Fruit fly (Drosophila melanogaster): ENCODE data around the gene Cln3.
A peak's percentile ranks its signal among the peaks of the same experiment; 100 is the strongest.

The Cln3 gene

DNA sequence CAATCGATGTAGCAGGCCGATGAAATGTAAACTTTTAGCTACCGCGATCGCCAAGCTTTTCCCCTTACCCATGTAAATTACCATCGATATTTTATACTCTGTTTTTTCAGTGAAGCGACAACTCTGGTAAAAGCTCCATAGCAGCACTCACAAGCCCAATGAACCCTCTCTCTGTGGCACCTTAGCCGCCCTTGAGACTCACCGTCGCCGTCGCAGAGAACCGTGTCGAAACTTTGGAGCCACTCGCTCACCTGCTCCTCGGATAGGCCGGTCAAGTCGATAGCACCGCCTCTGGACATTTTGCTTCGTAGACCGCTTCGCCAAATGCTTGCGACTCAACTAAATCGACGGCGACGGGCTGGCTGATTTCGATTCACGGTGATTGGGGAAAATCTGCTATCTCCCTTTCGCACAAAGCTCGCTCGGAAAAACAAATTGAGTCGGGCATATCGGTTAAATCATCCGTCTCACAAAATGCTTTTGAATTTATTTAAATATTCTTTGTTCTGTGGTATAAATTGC, 27.2 kb upstream of the Cln3 start, which contains the start of gene CG5577 (continued):
- no peak for TF ChIP-seq tll (GFP tag; optimal IDR thresholded peaks at IDR 0.05)
- peak; percentile 12 for TF ChIP-seq her (GFP tag; optimal IDR thresholded peaks at IDR 0.05)
- peak; percentile 97 for TF ChIP-seq CG6175 (GFP tag; IDR thresholded peaks at IDR 0.05)
- TF ChIP-seq Med (GFP tag), result peak; percentile 93
- TF ChIP-seq CG31224 (GFP tag; IDR thresholded peaks at IDR 0.05), result no peak
- peak; percentile 82 for TF ChIP-seq CG12769 (tag; optimal IDR thresholded peaks at IDR 0.05)
- no peak for TF ChIP-seq CG4820 (GFP tag; optimal IDR thresholded peaks at IDR 0.05)
- TF ChIP-seq Myb (GFP tag; optimal IDR thresholded peaks at IDR 0.05), result peak; percentile 10
- peak; percentile 38 to 75 for TF ChIP-seq Trl (optimal IDR thresholded peaks at IDR 0.05)
- peak; percentile 9 for TF ChIP-seq Trl (GFP tag; optimal IDR thresholded peaks at IDR 0.05)
- peak; percentile 69 for TF ChIP-seq D19A (tag; optimal IDR thresholded peaks at IDR 0.05)
- TF ChIP-seq CG15479 (GFP tag; optimal IDR thresholded peaks at IDR 0.05), result no peak
- TF ChIP-seq sug (tag; optimal IDR thresholded peaks at IDR 0.05), result peak; percentile 74
- TF ChIP-seq toy (GFP tag; IDR thresholded peaks at IDR 0.05), result no peak
- TF ChIP-seq CG10462 (GFP tag; optimal IDR thresholded peaks at IDR 0.05), result no peak
- no peak for TF ChIP-seq bcd (GFP tag; optimal IDR thresholded peaks at IDR 0.05)
- peak; percentile 75 for TF ChIP-seq unc-4 (GFP tag; IDR thresholded peaks at IDR 0.05; ENCODE audit: partially characterized antibody)
- TF ChIP-seq Chrac-16 (GFP tag; optimal IDR thresholded peaks at IDR 0.05), result no peak
- TF ChIP-seq HmgZ (tag; optimal IDR thresholded peaks at IDR 0.05), result peak; percentile 75
- peak; percentile 15 for TF ChIP-seq Fer3 (tag; optimal IDR thresholded peaks at IDR 0.05)
- no peak for TF ChIP-seq Nf-YA (GFP tag; IDR thresholded peaks at IDR 0.05)
- TF ChIP-seq lab (GFP tag; optimal IDR thresholded peaks at IDR 0.05), result peak; percentile 69
- TF ChIP-seq CG7271 (tag; optimal IDR thresholded peaks at IDR 0.05), result no peak
- TF ChIP-seq CG18599 (GFP tag; optimal IDR thresholded peaks at IDR 0.05), result no peak
- TF ChIP-seq HLH4C (GFP tag; IDR thresholded peaks at IDR 0.05; ENCODE audit: partially characterized antibody), result peak; percentile 48; the same call in 1 of the 3 replicates
- TF ChIP-seq Dbx (GFP tag; IDR thresholded peaks at IDR 0.05), result peak; percentile 62; the same call in 1 of the 3 replicates
- TF ChIP-seq Dref (GFP tag; IDR thresholded peaks at IDR 0.05), result peak; percentile 57
- peak; percentile 31 for TF ChIP-seq ERR (GFP tag; optimal IDR thresholded peaks at IDR 0.05)
- TF ChIP-seq CG17802 (tag; optimal IDR thresholded peaks at IDR 0.05), result no peak
- peak; percentile 46 for TF ChIP-seq Hmr (GFP tag; optimal IDR thresholded peaks at IDR 0.05)
- no peak for TF ChIP-seq fd64A (GFP tag; optimal IDR thresholded peaks at IDR 0.05)
- TF ChIP-seq CG13624 (GFP tag; optimal IDR thresholded peaks at IDR 0.05), result peak; percentile 27
- no peak; the same call in 1 of the 2 replicates for TF ChIP-seq sob (GFP tag; IDR thresholded peaks at IDR 0.05)
- no peak for TF ChIP-seq CG14667 (GFP tag; IDR thresholded peaks at IDR 0.05)
- TF ChIP-seq CG5953 (GFP tag; IDR thresholded peaks at IDR 0.05), result no peak
- peak; percentile 7 for TF ChIP-seq Hsf (GFP tag; optimal IDR thresholded peaks at IDR 0.05)
- no peak for TF ChIP-seq C15 (GFP tag; IDR thresholded peaks at IDR 0.05)
- TF ChIP-seq pho (GFP tag; optimal IDR thresholded peaks at IDR 0.05), result peak; percentile 11
- peak; percentile 21 for TF ChIP-seq NfI (GFP tag; optimal IDR thresholded peaks at IDR 0.05)
- peak; percentile 65 for TF ChIP-seq zen2 (GFP tag; IDR thresholded peaks at IDR 0.05; ENCODE audit: partially characterized antibody)
- no peak for TF ChIP-seq sqz (GFP tag; optimal IDR thresholded peaks at IDR 0.05)
- TF ChIP-seq Jarid2 (GFP tag; optimal IDR thresholded peaks at IDR 0.05), result no peak
- TF ChIP-seq CG31388 (GFP tag; optimal IDR thresholded peaks at IDR 0.05), result no peak
- TF ChIP-seq tin (GFP tag; optimal IDR thresholded peaks at IDR 0.05), result no peak
- no peak for TF ChIP-seq sisA (GFP tag; IDR thresholded peaks at IDR 0.05)
- TF ChIP-seq CG1832 (GFP tag; optimal IDR thresholded peaks at IDR 0.05), result peak; percentile 38
- no peak for TF ChIP-seq CG1024 (GFP tag; IDR thresholded peaks at IDR 0.05)
- no peak for TF ChIP-seq CG8290 (GFP tag; optimal IDR thresholded peaks at IDR 0.05)
- TF ChIP-seq CG8290 (tag; optimal IDR thresholded peaks at IDR 0.05), result peak in 1 of 2 experiments; percentile 72
- TF ChIP-seq CG18764 (GFP tag; optimal IDR thresholded peaks at IDR 0.05), result no peak
- no peak for TF ChIP-seq croc (GFP tag; conservative IDR thresholded peaks at IDR 0.05)

All from whole organism, embryonic.